Fruit fly (Drosophila melanogaster) whole organism, prepupa: ENCODE results near the gene Cftr.

ENCODE experiments used
- CG10631 ChIP-seq: fragments of 200-800 bp; sonication (Bioruptor generic); optimal IDR thresholded peaks from 2 replicates; lab custom pipeline; 2016; ENCODE audit warnings: missing biosample characterization, missing genetic modification characterization
- CG16779 ChIP-seq: fragments of 200-800 bp; sonication (Bioruptor generic); optimal IDR thresholded peaks from 3 replicates; lab custom pipeline; 2017; ENCODE audit warnings: missing biosample characterization, mild to moderate bottlenecking, missing genetic modification characterization
- CG6854 ChIP-seq: fragments of 200-800 bp; sonication (Bioruptor generic); optimal IDR thresholded peaks from 2 replicates; lab custom pipeline; 2017; ENCODE audit warnings: missing biosample characterization, mild to moderate bottlenecking, missing genetic modification characterization
- CG8319 ChIP-seq: fragments of 200-800 bp; sonication (Bioruptor generic); optimal IDR thresholded peaks from 3 replicates; lab custom pipeline; 2016; ENCODE audit warnings: missing biosample characterization, missing genetic modification characterization
- Gug ChIP-seq: fragments of 200-800 bp; sonication (Bioruptor generic); IDR thresholded peaks from 2 replicates; pipeline ENCODE4 v1.3.6; 2022; ENCODE audit warnings: missing biosample characterization, missing genetic modification characterization
- Sox102F ChIP-seq: fragments of 200-800 bp; sonication (Bioruptor generic); optimal IDR thresholded peaks from 2 replicates; lab custom pipeline; 2016; ENCODE audit warnings: missing biosample characterization, mild to moderate bottlenecking, missing genetic modification characterization
- svp ChIP-seq: fragments of 200-800 bp; sonication (Bioruptor generic); peaks from one replicate; lab custom pipeline; 2016; ENCODE audit warnings: missing biosample characterization, missing genetic modification characterization

dm6 chr3R:24568251-24568932 is 24.7 kb upstream of the Cftr start:
- no peak for TF ChIP-seq Gug (GFP tag; lab: Robert Waterston, UW)
- TF ChIP-seq CG16779 (tag; lab: Kevin White, UChicago), result no peak
- no peak for TF ChIP-seq CG6854 (GFP tag; lab: Kevin White, UChicago)
- no peak for TF ChIP-seq Sox102F (GFP tag; lab: Kevin White, UChicago)
- no peak for TF ChIP-seq CG8319
- TF ChIP-seq CG10631 (GFP tag; lab: Kevin White, UChicago), result no peak
- peak; percentile 94 for TF ChIP-seq svp (GFP tag; lab: Kevin White, UChicago)
